Fruit fly (Drosophila melanogaster) whole organism, embryonic: ENCODE data around the gene waw.

Experiments used
- BEAF-32 ChIP-seq: fragments of 200-800 bp; sonication (Bioruptor generic); optimal IDR thresholded peaks from 3 replicates; lab custom pipeline; 2017; ENCODE audit warnings: missing biosample characterization, missing genetic modification characterization, mild to moderate bottlenecking, moderate library complexity, missing genetic modification reagents
- CG11247 ChIP-seq: fragments of 200-800 bp; sonication (Bioruptor generic); IDR thresholded peaks from 2 replicates; pipeline ENCODE4 v1.3.6; 2022; ENCODE audit warnings: missing biosample characterization, missing genetic modification characterization
- CG12155 ChIP-seq: fragments of 200-800 bp; sonication (Bioruptor generic); optimal IDR thresholded peaks from 3 replicates; lab custom pipeline; 2016; ENCODE audit warnings: missing biosample characterization, missing genetic modification characterization
- CG12942 ChIP-seq: fragments of 200-800 bp; sonication (Bioruptor generic); optimal IDR thresholded peaks from 3 replicates; lab custom pipeline; 2016; ENCODE audit warnings: missing biosample characterization, missing genetic modification characterization
- CG13624 ChIP-seq: fragments of 200-800 bp; sonication (Bioruptor generic); optimal IDR thresholded peaks from 2 replicates; lab custom pipeline; 2016; ENCODE audit warnings: missing biosample characterization, missing genetic modification characterization
- CG15011 ChIP-seq: fragments of 200-800 bp; sonication (Bioruptor generic); optimal IDR thresholded peaks from 3 replicates; lab custom pipeline; 2018; ENCODE audit warnings: missing biosample characterization, mild to moderate bottlenecking, missing genetic modification characterization
- CG15479 ChIP-seq: fragments of 200-800 bp; sonication (Bioruptor generic); optimal IDR thresholded peaks from 3 replicates; lab custom pipeline; 2019; ENCODE audit warnings: missing biosample characterization, mild to moderate bottlenecking, missing genetic modification characterization, moderate library complexity
- CG1602 ChIP-seq: fragments of 200-800 bp; sonication (Bioruptor generic); optimal IDR thresholded peaks from 3 replicates; lab custom pipeline; 2016; ENCODE audit warnings: missing biosample characterization, missing genetic modification characterization
- CG17385 ChIP-seq: fragments of 200-800 bp; sonication (Bioruptor generic); optimal IDR thresholded peaks from 3 replicates; lab custom pipeline; 2018; ENCODE audit warnings: missing biosample characterization, mild to moderate bottlenecking, missing genetic modification characterization
- CG17802 ChIP-seq: fragments of 200-800 bp; sonication (Bioruptor generic); optimal IDR thresholded peaks from 2 replicates; lab custom pipeline; 2018; ENCODE audit warnings: missing biosample characterization, mild to moderate bottlenecking, missing genetic modification characterization, moderate library complexity
- CG1832 ChIP-seq: fragments of 200-800 bp; sonication (Bioruptor generic); optimal IDR thresholded peaks from 2 replicates; lab custom pipeline; 2017; ENCODE audit warnings: missing biosample characterization, mild to moderate bottlenecking, missing genetic modification characterization, inconsistent platforms
- CG30020 ChIP-seq: fragments of 200-800 bp; optimal IDR thresholded peaks from 2 replicates; lab custom pipeline; 2019; ENCODE audit warnings: missing biosample characterization, mild to moderate bottlenecking, missing genetic modification characterization, moderate library complexity
- CG31388 ChIP-seq: fragments of 200-800 bp; sonication (Bioruptor generic); optimal IDR thresholded peaks from 2 replicates; lab custom pipeline; 2016; ENCODE audit warnings: missing biosample characterization, missing genetic modification characterization
- CG3838 ChIP-seq: fragments of 200-800 bp; sonication (Bioruptor generic); optimal IDR thresholded peaks from 3 replicates; lab custom pipeline; 2016; ENCODE audit warnings: missing biosample characterization, missing genetic modification characterization
- CG42726 ChIP-seq: fragments of 200-800 bp; sonication (Bioruptor generic); IDR thresholded peaks from 2 replicates; pipeline ENCODE4 v1.3.6; 2022; ENCODE audit warnings: missing biosample characterization, missing genetic modification characterization; ENCODE audit not compliant: partially characterized antibody
- CG4424 ChIP-seq: fragments of 200-800 bp; sonication (Bioruptor generic); optimal IDR thresholded peaks from 3 replicates; lab custom pipeline; 2016; ENCODE audit warnings: missing biosample characterization, missing genetic modification characterization
- CG4730 ChIP-seq: fragments of 200-800 bp; sonication (Bioruptor generic); IDR thresholded peaks from 2 replicates; pipeline ENCODE4 v1.3.6; 2022; ENCODE audit warnings: missing biosample characterization, missing genetic modification characterization
- CG6689 ChIP-seq: fragments of 200-800 bp; sonication (Bioruptor generic); IDR thresholded peaks from 2 replicates; pipeline ENCODE4 v1.3.6; 2022; ENCODE audit warnings: missing biosample characterization, missing genetic modification characterization
- CG6765 ChIP-seq: fragments of 200-800 bp; sonication (Bioruptor generic); optimal IDR thresholded peaks from 3 replicates; lab custom pipeline; 2017; ENCODE audit warnings: missing biosample characterization, mild to moderate bottlenecking, missing genetic modification characterization
- Dll ChIP-seq: fragments of 200-800 bp; sonication (Bioruptor generic); IDR thresholded peaks from 4 replicates; pipeline ENCODE4 v1.3.6; 2022; ENCODE audit warnings: missing biosample characterization, missing genetic modification characterization; ENCODE audit not compliant: partially characterized antibody
- Dref ChIP-seq: fragments of 200-800 bp; sonication (Bioruptor generic); IDR thresholded peaks from 2 replicates; pipeline ENCODE4 v1.3.6; 2022; ENCODE audit warnings: missing biosample characterization, missing genetic modification characterization
- Drgx ChIP-seq: fragments of 200-800 bp; sonication (Bioruptor generic); IDR thresholded peaks from 2 replicates; pipeline ENCODE4 v1.3.6; 2022; ENCODE audit warnings: missing biosample characterization, missing genetic modification characterization
- E2f1 ChIP-seq: fragments of 200-800 bp; sonication (Bioruptor generic); IDR thresholded peaks from 2 replicates; pipeline ENCODE4 v1.3.6; 2022; ENCODE audit warnings: missing biosample characterization, missing genetic modification characterization
- Ets97D ChIP-seq: fragments of 200-800 bp; sonication (Bioruptor generic); optimal IDR thresholded peaks from 3 replicates; lab custom pipeline; 2016; ENCODE audit warnings: missing biosample characterization, missing genetic modification characterization
- Gug ChIP-seq: fragments of 200-800 bp; sonication (Bioruptor generic); IDR thresholded peaks from 4 replicates; pipeline ENCODE4 v1.3.6; 2022; ENCODE audit warnings: missing biosample characterization, missing genetic modification characterization
- Pdp1 ChIP-seq, 2 experiments: fragments of 200-800 bp; sonication (Bioruptor generic); optimal IDR thresholded peaks; 3 replicates each; lab custom pipeline; 2016; ENCODE audit warnings: missing biosample characterization in 2 of 2, missing genetic modification characterization in 2 of 2, mild to moderate bottlenecking in 1 of 2, moderate library complexity in 1 of 2
- Scr ChIP-seq: fragments of 200-800 bp; sonication (Bioruptor generic); IDR thresholded peaks from 2 replicates; pipeline ENCODE4 v1.3.6; 2022; ENCODE audit warnings: missing biosample characterization, missing genetic modification characterization; ENCODE audit not compliant: partially characterized antibody
- Stat92E ChIP-seq, 3 experiments: fragments of >200 bp in 2 of 3; fragments of 200-800 bp in 1 of 3; sonication (Bioruptor generic) in 1 of 3; optimal IDR thresholded peaks; 2 replicates each; lab custom pipeline; 2017 to 2019; ENCODE audit warnings: missing biosample characterization in 3 of 3, missing genetic modification characterization in 3 of 3, mild to moderate bottlenecking in 1 of 3, moderate library complexity in 1 of 3
- Tbp ChIP-seq: fragments of >200 bp; optimal IDR thresholded peaks from 2 replicates; lab custom pipeline; 2018; ENCODE audit warnings: missing biosample characterization, missing genetic modification characterization
- ase ChIP-seq: fragments of 200-800 bp; sonication (Bioruptor generic); IDR thresholded peaks from 3 replicates; pipeline ENCODE4 v1.3.6; 2022; ENCODE audit warnings: missing biosample characterization, missing genetic modification characterization
- az2 ChIP-seq: fragments of 200-800 bp; sonication (Bioruptor generic); optimal IDR thresholded peaks from 3 replicates; lab custom pipeline; 2016; ENCODE audit warnings: missing biosample characterization, missing genetic modification characterization
- caup ChIP-seq: fragments of 200-800 bp; sonication (Bioruptor generic); optimal IDR thresholded peaks from 3 replicates; lab custom pipeline; 2017; ENCODE audit warnings: missing biosample characterization, mild to moderate bottlenecking, missing genetic modification characterization, moderate library complexity; ENCODE audit not compliant: severe bottlenecking
- crc ChIP-seq: fragments of 200-800 bp; sonication (Bioruptor generic); optimal IDR thresholded peaks from 2 replicates; lab custom pipeline; 2016; ENCODE audit warnings: missing biosample characterization, missing genetic modification characterization
- crol ChIP-seq: fragments of 200-800 bp; sonication (Bioruptor generic); IDR thresholded peaks from 2 replicates; pipeline ENCODE4 v1.3.6; 2022; ENCODE audit warnings: missing biosample characterization, missing genetic modification characterization
- eyg ChIP-seq: fragments of 200-800 bp; sonication (Bioruptor generic); optimal IDR thresholded peaks from 3 replicates; lab custom pipeline; 2016; ENCODE audit warnings: missing biosample characterization, missing genetic modification characterization
- fd3F ChIP-seq: fragments of 200-800 bp; sonication (Bioruptor generic); optimal IDR thresholded peaks from 2 replicates; lab custom pipeline; 2018; ENCODE audit warnings: missing biosample characterization, mild to moderate bottlenecking, missing genetic modification characterization, moderate library complexity
- gce ChIP-seq: fragments of 200-800 bp; sonication (Bioruptor generic); IDR thresholded peaks from 3 replicates; pipeline ENCODE4 v1.3.6; 2022; ENCODE audit warnings: missing biosample characterization, missing genetic modification characterization
- gem ChIP-seq: fragments of 200-800 bp; sonication (Bioruptor generic); optimal IDR thresholded peaks from 2 replicates; lab custom pipeline; 2019; ENCODE audit warnings: missing biosample characterization, mild to moderate bottlenecking, missing genetic modification characterization, moderate library complexity
- gfzf ChIP-seq: fragments of 200-800 bp; sonication (Bioruptor generic); optimal IDR thresholded peaks from 2 replicates; lab custom pipeline; 2016; ENCODE audit warnings: missing biosample characterization, mild to moderate bottlenecking, missing genetic modification characterization, moderate library complexity
- ham ChIP-seq: fragments of 200-800 bp; sonication (Bioruptor generic); IDR thresholded peaks from 2 replicates; pipeline ENCODE4 v1.3.6; 2022; ENCODE audit warnings: missing biosample characterization, missing genetic modification characterization
- kni ChIP-seq: fragments of 200-800 bp; sonication (Bioruptor generic); optimal IDR thresholded peaks from 3 replicates; lab custom pipeline; 2017; ENCODE audit warnings: mild to moderate bottlenecking, missing biosample characterization, missing genetic modification reagents, missing genetic modification characterization
- lilli ChIP-seq: fragments of 200-800 bp; sonication (Bioruptor generic); optimal IDR thresholded peaks from 3 replicates; lab custom pipeline; 2016; ENCODE audit warnings: missing biosample characterization, missing genetic modification characterization
- nau ChIP-seq: fragments of 200-800 bp; sonication (Bioruptor generic); optimal IDR thresholded peaks from 3 replicates; lab custom pipeline; 2017; ENCODE audit warnings: missing biosample characterization, mild to moderate bottlenecking, missing genetic modification characterization, missing genetic modification reagents
- nerfin-2 ChIP-seq: fragments of 200-800 bp; sonication (Bioruptor generic); IDR thresholded peaks from 2 replicates; pipeline ENCODE4 v1.3.6; 2022; ENCODE audit warnings: missing biosample characterization, missing genetic modification characterization; ENCODE audit not compliant: partially characterized antibody
- pan ChIP-seq, 4 experiments: fragments of >200 bp in 3 of 4; fragments of 200-800 bp in 1 of 4; sonication (Bioruptor generic) in 1 of 4; optimal IDR thresholded peaks in 3 of 4; IDR thresholded peaks in 1 of 4; 2 replicates each; pipeline versions ENCODE4 v1.3.6 to Lab custom; 2017 to 2022; ENCODE audit warnings: missing biosample characterization in 2 of 4, missing genetic modification characterization in 2 of 4, mixed read lengths in 1 of 4
- ranshi ChIP-seq: fragments of 200-800 bp; sonication (Bioruptor generic); IDR thresholded peaks from 2 replicates; pipeline ENCODE4 v1.3.6; 2022; ENCODE audit warnings: missing biosample characterization, missing genetic modification characterization
- rib ChIP-seq: fragments of 200-800 bp; sonication (Bioruptor generic); IDR thresholded peaks from 2 replicates; pipeline ENCODE4 v1.3.6; 2022; ENCODE audit warnings: missing biosample characterization, missing genetic modification characterization
- salm ChIP-seq: fragments of 200-800 bp; sonication (Bioruptor generic); optimal IDR thresholded peaks from 2 replicates; lab custom pipeline; 2018; ENCODE audit warnings: missing biosample characterization, mild to moderate bottlenecking, missing genetic modification characterization
- slp2 ChIP-seq: fragments of 200-800 bp; sonication (Bioruptor generic); optimal IDR thresholded peaks from 2 replicates; lab custom pipeline; 2016; ENCODE audit warnings: missing biosample characterization, missing genetic modification characterization
- tgo ChIP-seq: fragments of 200-800 bp; sonication (Bioruptor generic); IDR thresholded peaks from 3 replicates; pipeline ENCODE4 v1.3.6; 2022; ENCODE audit warnings: missing biosample characterization, missing genetic modification characterization
- vvl ChIP-seq: fragments of 200-800 bp; sonication (Bioruptor generic); IDR thresholded peaks from 2 replicates; pipeline ENCODE4 v1.3.6; 2022; ENCODE audit warnings: missing biosample characterization, missing genetic modification characterization

The waw gene

dm6 chrX:21362878-21363277 lies at the start of gene waw, which contains the start of gene bbx (continued):
- TF ChIP-seq salm (tag; lab: Kevin White, UChicago) (no peak), CG17802 (tag; lab: Kevin White, UChicago) (no peak), Drgx (GFP tag; lab: Robert Waterston, UW) (no peak), vvl (GFP tag; lab: Robert Waterston, UW) (peak; percentile 59), ranshi (no peak), Gug (GFP tag; lab: Robert Waterston, UW) (no peak), Dref (GFP tag; lab: Robert Waterston, UW) (no peak), BEAF-32 (GFP tag; lab: Kevin White, UChicago) (peak; percentile 33), tgo (no peak), CG15011 (no peak), CG6765 (no peak), CG6689 (GFP tag; lab: Robert Waterston, UW) (0 out of 2 replicates have a peak, but pooled peaks have one; percentile 11), CG1832 (GFP tag; lab: Kevin White, UChicago) (no peak), crol (GFP tag; lab: Robert Waterston, UW) (no peak), Dll (0 out of 4 replicates have a peak, but pooled peaks have one; percentile 20), gem (tag; lab: Kevin White, UChicago) (no peak), CG13624 (GFP tag; lab: Kevin White, UChicago) (peak; percentile 38), crc (GFP tag; lab: Kevin White, UChicago) (no peak), gce (GFP tag; lab: Robert Waterston, UW) (no peak), az2 (GFP tag; lab: Kevin White, UChicago) (no peak), Stat92E (GFP tag; optimal IDR thresholded peaks at IDR 0.05; lab: Kevin White, UChicago) (no peak), CG30020 (tag; lab: Kevin White, UChicago) (peak; percentile 8), kni (peak; percentile 53), slp2 (GFP tag; lab: Kevin White, UChicago) (no peak), rib (GFP tag; lab: Robert Waterston, UW) (no peak), nerfin-2 (GFP tag; lab: Robert Waterston, UW) (no peak), CG31388 (GFP tag; lab: Kevin White, UChicago) (no peak), CG15479 (GFP tag; lab: Kevin White, UChicago) (no peak), Tbp (GFP tag; lab: Kevin White, UChicago) (no peak), E2f1 (GFP tag; lab: Robert Waterston, UW) (no peak), Ets97D (GFP tag; lab: Kevin White, UChicago) (peak; percentile 37), lilli (GFP tag; lab: Kevin White, UChicago) (no peak), CG4730 (GFP tag; lab: Robert Waterston, UW) (no peak), Scr (GFP tag; lab: Robert Waterston, UW) (no peak), CG12155 (GFP tag; lab: Kevin White, UChicago) (no peak), CG12942 (GFP tag; lab: Kevin White, UChicago) (no peak), CG1602 (GFP tag; lab: Kevin White, UChicago) (no peak), nau (GFP tag; lab: Kevin White, UChicago) (no peak), gfzf (peak; percentile 87), CG17385 (GFP tag; lab: Kevin White, UChicago) (peak; percentile 40), eyg (GFP tag; lab: Kevin White, UChicago) (no peak), fd3F (no peak), CG11247 (GFP tag; lab: Robert Waterston, UW) (no peak), CG3838 (GFP tag; lab: Kevin White, UChicago) (no peak), ham (no peak), Pdp1 (GFP tag; optimal IDR thresholded peaks at IDR 0.05; lab: Kevin White, UChicago) (peak in 1 of 2 experiments; percentile 100), ase (GFP tag; lab: Robert Waterston, UW) (no peak), CG42726 (no peak), pan (optimal IDR thresholded peaks at IDR 0.05; lab: Kevin White, UChicago) (no peak), pan (GFP tag; optimal IDR thresholded peaks at IDR 0.05 in 1 of 2, IDR thresholded peaks at IDR 0.05 in 1 of 2) (no peak), CG4424 (GFP tag; lab: Kevin White, UChicago) (peak; percentile 8), caup (GFP tag; lab: Kevin White, UChicago) (no peak)
